Fruit fly (Drosophila melanogaster): Measurements from ENCODE around the gene osp.

DNA sequence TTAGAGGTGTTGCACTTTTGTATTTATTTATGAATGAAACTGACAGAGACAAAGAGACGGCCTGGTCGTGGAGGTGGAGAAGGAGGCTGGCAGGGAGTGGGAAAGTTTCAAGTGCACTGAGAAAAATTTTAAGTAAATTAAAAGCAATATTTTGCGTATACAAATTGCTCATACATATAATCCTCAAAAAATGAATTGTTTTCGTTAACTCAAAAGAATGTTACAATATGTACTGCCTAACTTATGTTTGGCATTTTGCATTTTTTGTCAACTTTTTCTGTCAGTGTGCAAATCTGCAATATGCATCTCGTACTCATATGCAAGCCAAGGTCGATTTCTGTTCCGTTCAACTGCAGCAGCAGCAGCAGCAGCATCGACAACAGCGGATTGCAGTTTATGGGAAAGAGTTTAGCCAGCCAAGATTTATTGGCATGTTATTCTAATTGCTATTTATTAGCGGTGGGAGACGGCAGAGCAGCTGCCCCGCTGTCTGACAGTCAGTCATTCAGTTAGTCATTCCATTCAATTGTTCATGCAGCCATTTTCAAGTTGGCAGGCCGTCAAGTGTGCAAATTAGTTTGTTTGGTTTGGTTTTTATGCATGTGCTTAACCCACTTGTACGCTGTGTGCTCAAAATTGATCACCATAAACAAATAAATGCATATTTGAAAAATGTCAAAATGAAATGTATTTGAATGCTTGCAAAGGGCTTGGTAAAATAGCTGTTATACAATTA, 58.0 kb downstream of the osp start:
- TF ChIP-seq CG8478 (optimal IDR thresholded peaks at IDR 0.05) (no peak), CTCF (optimal IDR thresholded peaks at IDR 0.05) (no peak)
